Fruit fly (Drosophila melanogaster) whole organism, prepupa: ENCODE measurements around the gene CG14435.

Source experiments
- Blimp-1 ChIP-seq: fragments of 200-800 bp; sonication (Bioruptor generic); optimal IDR thresholded peaks from 3 replicates; lab custom pipeline; 2017; ENCODE audit warnings: missing biosample characterization, missing genetic modification characterization, mild to moderate bottlenecking, moderate library complexity, missing genetic modification reagents
- CG10631 ChIP-seq: fragments of 200-800 bp; sonication (Bioruptor generic); optimal IDR thresholded peaks from 2 replicates; lab custom pipeline; 2016; ENCODE audit warnings: missing biosample characterization, missing genetic modification characterization
- CG10669 ChIP-seq: fragments of 200-800 bp; sonication (Bioruptor generic); optimal IDR thresholded peaks from 3 replicates; lab custom pipeline; 2018; ENCODE audit warnings: missing biosample characterization, mild to moderate bottlenecking, missing genetic modification characterization, moderate library complexity
- CG11294 ChIP-seq: fragments of 200-800 bp; sonication (Bioruptor generic); IDR thresholded peaks from 2 replicates; pipeline ENCODE4 v1.3.6; 2022; ENCODE audit warnings: missing biosample characterization, missing genetic modification characterization
- CG11762 ChIP-seq: fragments of 200-800 bp; sonication (Bioruptor generic); optimal IDR thresholded peaks from 3 replicates; lab custom pipeline; 2016; ENCODE audit warnings: missing biosample characterization, missing genetic modification characterization; ENCODE audit not compliant: insufficient read depth
- CG11902 ChIP-seq: fragments of 200-800 bp; sonication (Bioruptor generic); optimal IDR thresholded peaks from 3 replicates; lab custom pipeline; 2016; ENCODE audit warnings: missing biosample characterization, missing genetic modification characterization
- CG15336 ChIP-seq: fragments of 200-800 bp; sonication (Bioruptor generic); IDR thresholded peaks from 2 replicates; pipeline ENCODE4 v1.3.6; 2022; ENCODE audit warnings: missing biosample characterization, missing genetic modification characterization
- CG1621 ChIP-seq: fragments of 200-800 bp; sonication (Bioruptor generic); optimal IDR thresholded peaks from 3 replicates; lab custom pipeline; 2018; ENCODE audit warnings: missing biosample characterization, mild to moderate bottlenecking, missing genetic modification characterization
- CG16779 ChIP-seq: fragments of 200-800 bp; sonication (Bioruptor generic); optimal IDR thresholded peaks from 3 replicates; lab custom pipeline; 2017; ENCODE audit warnings: missing biosample characterization, mild to moderate bottlenecking, missing genetic modification characterization
- CG3032 ChIP-seq: fragments of 200-800 bp; optimal IDR thresholded peaks from 2 replicates; lab custom pipeline; 2019; ENCODE audit warnings: missing biosample characterization, mild to moderate bottlenecking, missing genetic modification characterization, moderate library complexity
- CG31627 ChIP-seq: fragments of 200-800 bp; sonication (Bioruptor generic); optimal IDR thresholded peaks from 3 replicates; lab custom pipeline; 2016; ENCODE audit warnings: missing biosample characterization, missing genetic modification characterization
- CG32006 ChIP-seq: fragments of 200-800 bp; sonication (Bioruptor generic); optimal IDR thresholded peaks from 3 replicates; lab custom pipeline; 2017; ENCODE audit warnings: missing biosample characterization, mild to moderate bottlenecking, missing genetic modification characterization
- CG3919 ChIP-seq: fragments of 200-800 bp; sonication (Bioruptor generic); optimal IDR thresholded peaks from 3 replicates; lab custom pipeline; 2016; ENCODE audit warnings: missing biosample characterization, missing genetic modification characterization
- CG4318 ChIP-seq: fragments of 200-800 bp; sonication (Bioruptor generic); optimal IDR thresholded peaks from 3 replicates; lab custom pipeline; 2017; ENCODE audit warnings: missing biosample characterization, mild to moderate bottlenecking, missing genetic modification characterization
- CG6163 ChIP-seq: fragments of 200-800 bp; sonication (Bioruptor generic); IDR thresholded peaks from 3 replicates; pipeline ENCODE4 v1.3.6; 2022; ENCODE audit warnings: missing biosample characterization, missing genetic modification characterization
- CG6276 ChIP-seq: fragments of 200-800 bp; sonication (Bioruptor generic); optimal IDR thresholded peaks from 2 replicates; lab custom pipeline; 2017; ENCODE audit warnings: missing biosample characterization, mild to moderate bottlenecking, missing genetic modification characterization
- CG6808 ChIP-seq: fragments of 200-800 bp; sonication (Bioruptor generic); optimal IDR thresholded peaks from 3 replicates; lab custom pipeline; 2017; ENCODE audit warnings: missing biosample characterization, missing genetic modification characterization, mild to moderate bottlenecking, moderate library complexity, missing genetic modification reagents
- CG7368 ChIP-seq: fragments of 200-800 bp; sonication (Bioruptor generic); optimal IDR thresholded peaks from 3 replicates; lab custom pipeline; 2016; ENCODE audit warnings: missing biosample characterization, missing genetic modification characterization
- CG8119 ChIP-seq: fragments of 200-800 bp; sonication (Bioruptor generic); IDR thresholded peaks from 3 replicates; pipeline ENCODE4 v1.3.6; 2022; ENCODE audit warnings: missing biosample characterization, missing genetic modification characterization
- CG8632 ChIP-seq: fragments of 200-800 bp; sonication (Bioruptor generic); optimal IDR thresholded peaks from 3 replicates; lab custom pipeline; 2016; ENCODE audit warnings: missing biosample characterization, missing genetic modification characterization
- CG9139 ChIP-seq: fragments of 200-800 bp; sonication (Bioruptor generic); optimal IDR thresholded peaks from 3 replicates; lab custom pipeline; 2017; ENCODE audit warnings: missing biosample characterization, mild to moderate bottlenecking, missing genetic modification characterization
- Eip75B ChIP-seq: fragments of 200-800 bp; sonication (Bioruptor generic); optimal IDR thresholded peaks from 3 replicates; lab custom pipeline; 2016; ENCODE audit warnings: missing biosample characterization, missing genetic modification characterization
- Eip78C ChIP-seq: fragments of 200-800 bp; sonication (Bioruptor generic); peaks from one replicate; lab custom pipeline; 2016; ENCODE audit warnings: missing biosample characterization, missing genetic modification characterization
- Eip93F ChIP-seq: fragments of 200-800 bp; sonication (Bioruptor generic); optimal IDR thresholded peaks from 2 replicates; lab custom pipeline; 2016; ENCODE audit warnings: missing biosample characterization, mild to moderate bottlenecking, missing genetic modification characterization
- Ets21C ChIP-seq: fragments of 200-800 bp; sonication (Bioruptor generic); optimal IDR thresholded peaks from 3 replicates; lab custom pipeline; 2016; ENCODE audit warnings: missing biosample characterization, missing genetic modification characterization
- Ets96B ChIP-seq: fragments of 200-800 bp; optimal IDR thresholded peaks from 2 replicates; lab custom pipeline; 2019; ENCODE audit warnings: missing biosample characterization, mild to moderate bottlenecking, missing genetic modification characterization, moderate library complexity
- Gug ChIP-seq: fragments of 200-800 bp; sonication (Bioruptor generic); IDR thresholded peaks from 2 replicates; pipeline ENCODE4 v1.3.6; 2022; ENCODE audit warnings: missing biosample characterization, missing genetic modification characterization
- Hr38 ChIP-seq: sonication (Bioruptor generic); optimal IDR thresholded peaks from 2 replicates; lab custom pipeline; 2016; ENCODE audit warnings: missing biosample characterization, missing genetic modification characterization
- Hr39 ChIP-seq: fragments of 200-800 bp; sonication (Bioruptor generic); optimal IDR thresholded peaks from 2 replicates; lab custom pipeline; 2016; ENCODE audit warnings: missing biosample characterization, missing genetic modification characterization
- Hr4 ChIP-seq: fragments of 200-800 bp; sonication (Bioruptor generic); optimal IDR thresholded peaks from 3 replicates; lab custom pipeline; 2016; ENCODE audit warnings: missing biosample characterization, missing genetic modification characterization
- Lpt ChIP-seq: fragments of 200-800 bp; sonication (Bioruptor generic); optimal IDR thresholded peaks from 3 replicates; lab custom pipeline; 2016; ENCODE audit warnings: missing biosample characterization, missing genetic modification characterization
- Met ChIP-seq: fragments of 200-800 bp; sonication (Bioruptor generic); optimal IDR thresholded peaks from 3 replicates; lab custom pipeline; 2016; ENCODE audit warnings: missing biosample characterization, missing genetic modification characterization
- OdsH ChIP-seq: fragments of 200-800 bp; sonication (Bioruptor generic); optimal IDR thresholded peaks from 3 replicates; lab custom pipeline; 2016; ENCODE audit warnings: missing biosample characterization, missing genetic modification characterization
- Sox14 ChIP-seq: fragments of 200-800 bp; sonication (Bioruptor generic); optimal IDR thresholded peaks from 3 replicates; lab custom pipeline; 2016; ENCODE audit warnings: missing biosample characterization, missing genetic modification characterization
- Sox15 ChIP-seq: fragments of 200-800 bp; sonication (Bioruptor generic); optimal IDR thresholded peaks from 3 replicates; lab custom pipeline; 2016; ENCODE audit warnings: missing biosample characterization, missing genetic modification characterization
- achi ChIP-seq: fragments of 200-800 bp; sonication (Bioruptor generic); optimal IDR thresholded peaks from 3 replicates; lab custom pipeline; 2016; ENCODE audit warnings: missing biosample characterization, missing genetic modification characterization
- dac ChIP-seq: fragments of 200-800 bp; sonication (Bioruptor generic); optimal IDR thresholded peaks from 2 replicates; lab custom pipeline; 2017; ENCODE audit warnings: missing biosample characterization, mild to moderate bottlenecking, missing genetic modification characterization
- dsx ChIP-seq: fragments of 200-800 bp; optimal IDR thresholded peaks from 3 replicates; lab custom pipeline; 2019; ENCODE audit warnings: missing biosample characterization, mild to moderate bottlenecking, missing genetic modification characterization, moderate library complexity; ENCODE audit not compliant: poor library complexity, severe bottlenecking
- eg ChIP-seq: fragments of 200-800 bp; sonication (Bioruptor generic); IDR thresholded peaks from 3 replicates; pipeline ENCODE4 v1.3.6; 2022; ENCODE audit warnings: missing biosample characterization, missing genetic modification characterization
- esn ChIP-seq: fragments of 200-800 bp; sonication (Bioruptor generic); optimal IDR thresholded peaks from 2 replicates; lab custom pipeline; 2016; ENCODE audit warnings: missing biosample characterization, mild to moderate bottlenecking, missing genetic modification characterization, moderate library complexity
- fd59A ChIP-seq: fragments of 200-800 bp; sonication (Bioruptor generic); optimal IDR thresholded peaks from 2 replicates; lab custom pipeline; 2017; ENCODE audit warnings: missing biosample characterization, mild to moderate bottlenecking, missing genetic modification characterization, missing genetic modification reagents
- fd85E ChIP-seq: fragments of 200-800 bp; sonication (Bioruptor generic); optimal IDR thresholded peaks from 3 replicates; lab custom pipeline; 2016; ENCODE audit warnings: missing biosample characterization, missing genetic modification characterization
- fkh ChIP-seq: fragments of 200-800 bp; sonication (Bioruptor generic); optimal IDR thresholded peaks from 3 replicates; lab custom pipeline; 2017; ENCODE audit warnings: missing biosample characterization, mild to moderate bottlenecking, missing genetic modification characterization, moderate library complexity
- net ChIP-seq: fragments of 200-800 bp; sonication (Bioruptor generic); optimal IDR thresholded peaks from 3 replicates; lab custom pipeline; 2016; ENCODE audit warnings: missing biosample characterization, missing genetic modification characterization
- salr ChIP-seq, 2 experiments: fragments of 200-800 bp; sonication (Bioruptor generic); optimal IDR thresholded peaks; 3 replicates each; lab custom pipeline; 2016 to 2018; ENCODE audit warnings: missing biosample characterization in 2 of 2, missing genetic modification characterization in 2 of 2, mild to moderate bottlenecking in 1 of 2
- spab ChIP-seq: fragments of 200-800 bp; sonication (Bioruptor generic); optimal IDR thresholded peaks from 2 replicates; lab custom pipeline; 2017; ENCODE audit warnings: missing biosample characterization, mild to moderate bottlenecking, missing genetic modification characterization, missing genetic modification reagents
- vri ChIP-seq: fragments of 200-800 bp; sonication (Bioruptor generic); optimal IDR thresholded peaks from 3 replicates; lab custom pipeline; 2016; ENCODE audit warnings: missing biosample characterization, mild to moderate bottlenecking, missing genetic modification characterization

Gene CG14435

DNA sequence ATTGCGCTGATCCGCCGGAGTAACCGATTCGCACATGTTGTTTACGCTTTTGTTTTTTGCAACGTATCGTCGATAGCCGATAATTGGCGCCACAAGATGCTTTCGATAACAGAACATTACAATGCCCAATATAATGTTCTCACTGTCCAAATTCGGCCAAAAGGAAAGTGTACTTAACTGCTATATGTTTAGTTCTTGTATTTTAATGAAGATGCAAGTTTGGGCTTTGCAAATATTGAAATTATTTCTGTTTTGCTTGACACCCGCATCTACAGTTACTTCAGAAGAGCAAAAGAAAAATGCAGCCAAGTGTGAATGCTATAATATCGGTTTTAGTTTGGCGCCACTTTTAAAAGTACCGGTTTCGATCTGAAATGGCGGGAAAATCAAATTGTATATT lies 8.9 kb upstream of the CG14435 start (continued):
- TF ChIP-seq Hr39 (GFP tag; lab: Kevin White, UChicago): peak; percentile 94
- TF ChIP-seq CG11902 (GFP tag; lab: Kevin White, UChicago): peak; percentile 90
- peak; percentile 93 for TF ChIP-seq CG3919
- TF ChIP-seq Ets21C (GFP tag; lab: Kevin White, UChicago): peak; percentile 93
- TF ChIP-seq CG8119 (GFP tag; lab: Robert Waterston, UW): peak; percentile 87
- peak; percentile 83 for TF ChIP-seq Lpt
- peak; percentile 91 for TF ChIP-seq net (GFP tag; lab: Kevin White, UChicago)
- peak; percentile 77 for TF ChIP-seq CG9139 (GFP tag; lab: Kevin White, UChicago)

DNA sequence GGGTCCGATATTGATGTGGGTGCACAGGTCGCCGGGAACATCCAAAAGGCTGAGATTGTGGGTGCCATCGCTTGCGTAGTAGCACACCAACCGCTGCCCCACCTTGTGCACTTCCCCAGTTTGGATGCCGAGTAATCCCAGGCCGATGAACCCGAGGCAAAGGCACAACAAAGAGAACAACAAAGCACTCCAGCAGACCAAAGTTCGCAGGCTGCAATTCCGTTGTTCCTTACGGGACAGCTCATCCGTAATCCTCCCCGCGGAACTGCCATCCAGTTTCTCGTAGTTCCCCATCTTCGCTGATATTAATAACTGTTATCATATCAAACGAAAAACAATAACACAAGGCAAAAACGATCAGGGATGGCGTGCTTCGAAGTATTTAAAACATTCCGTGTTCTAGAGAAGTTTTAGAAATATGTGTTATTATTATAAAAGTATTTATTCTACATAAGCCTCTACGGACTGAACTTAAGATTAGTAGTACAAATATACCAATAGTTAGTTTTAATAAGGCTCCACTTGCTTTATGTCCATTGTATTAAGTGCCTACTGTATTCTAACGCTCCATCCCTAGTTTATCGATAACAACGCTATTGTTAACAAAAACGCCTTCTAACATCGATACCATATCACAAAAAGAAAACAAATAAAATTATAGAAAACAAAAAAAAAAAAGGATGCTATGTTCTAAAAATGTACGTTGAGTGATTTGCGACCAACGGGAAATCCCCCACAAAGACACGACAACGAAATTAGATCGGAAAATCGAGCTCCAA lies 5.6 kb upstream of the CG14435 start, which contains the start of the genes Cht11 and CG4558:
Gene Cht11, minus strand, starts transcription at position 340 of the 779 bp plus-strand sequence.
Gene CG4558, plus strand, starts transcription at position 593 of the 779 bp plus-strand sequence.
- TF ChIP-seq fd85E (GFP tag; lab: Kevin White, UChicago): peak; percentile 34
- peak; percentile 59 for TF ChIP-seq CG16779 (tag; lab: Kevin White, UChicago)
- TF ChIP-seq CG8119 (GFP tag; lab: Robert Waterston, UW): peak; percentile 82
- TF ChIP-seq Gug (GFP tag; lab: Robert Waterston, UW): peak; percentile 79
- peak; percentile 87 for TF ChIP-seq OdsH
- TF ChIP-seq Eip78C (GFP tag; lab: Kevin White, UChicago): peak; percentile 95
- peak; percentile 69 for TF ChIP-seq CG11294 (GFP tag; lab: Robert Waterston, UW)
- no peak for TF ChIP-seq Hr38 (GFP tag; lab: Kevin White, UChicago)
- TF ChIP-seq dsx: peak; percentile 78
- peak; percentile 85 for TF ChIP-seq Hr39 (GFP tag; lab: Kevin White, UChicago)
- TF ChIP-seq CG6163 (GFP tag; lab: Robert Waterston, UW): peak; percentile 86
- peak; percentile 83 for TF ChIP-seq Eip75B (GFP tag; lab: Kevin White, UChicago)
- TF ChIP-seq Met (GFP tag; lab: Kevin White, UChicago): peak; percentile 87
- peak; percentile 39 for TF ChIP-seq Blimp-1 (GFP tag; lab: Kevin White, UChicago)
- TF ChIP-seq achi (GFP tag; lab: Kevin White, UChicago): peak; percentile 83
- TF ChIP-seq CG9139 (GFP tag; lab: Kevin White, UChicago): peak; percentile 60
- TF ChIP-seq salr (GFP tag; optimal IDR thresholded peaks at IDR 0.05; lab: Kevin White, UChicago): peak; percentile 53 to 81
- TF ChIP-seq CG10631 (GFP tag; lab: Kevin White, UChicago): peak; percentile 87
- TF ChIP-seq CG4318 (GFP tag; lab: Kevin White, UChicago): peak; percentile 70
- peak; percentile 66 for TF ChIP-seq CG11902 (GFP tag; lab: Kevin White, UChicago)
- peak; percentile 83 for TF ChIP-seq CG3032
- peak; percentile 71 for TF ChIP-seq dac (GFP tag; lab: Kevin White, UChicago)
- TF ChIP-seq CG11762 (GFP tag; lab: Kevin White, UChicago): peak; percentile 67
- peak; percentile 66 for TF ChIP-seq CG8632 (GFP tag; lab: Kevin White, UChicago)
- TF ChIP-seq CG31627 (GFP tag; lab: Kevin White, UChicago): peak; percentile 88
- peak; percentile 90 for TF ChIP-seq eg (GFP tag; lab: Robert Waterston, UW)
- peak; percentile 74 for TF ChIP-seq Lpt
- peak; percentile 58 for TF ChIP-seq fd59A (GFP tag; lab: Kevin White, UChicago)
- peak; percentile 80 for TF ChIP-seq vri (GFP tag; lab: Kevin White, UChicago)
- peak; percentile 60 for TF ChIP-seq CG7368
- peak; percentile 83 for TF ChIP-seq CG32006 (GFP tag; lab: Kevin White, UChicago)
- peak; percentile 81 for TF ChIP-seq Hr4 (GFP tag; lab: Kevin White, UChicago)
- peak; percentile 74 for TF ChIP-seq fkh (GFP tag; lab: Kevin White, UChicago)
- TF ChIP-seq spab (GFP tag; lab: Kevin White, UChicago): peak; percentile 67
- TF ChIP-seq Eip93F (GFP tag; lab: Kevin White, UChicago): peak; percentile 57
- peak; percentile 79; the same call in 1 of the 2 replicates for TF ChIP-seq CG15336 (GFP tag; lab: Robert Waterston, UW)
- TF ChIP-seq CG1621 (tag; lab: Kevin White, UChicago): peak; percentile 51
- peak; percentile 83 for TF ChIP-seq Ets96B
- TF ChIP-seq CG10669 (GFP tag; lab: Kevin White, UChicago): peak; percentile 75
- peak; percentile 91 for TF ChIP-seq Sox14 (GFP tag; lab: Kevin White, UChicago)
- peak; percentile 76 for TF ChIP-seq CG6808 (GFP tag; lab: Kevin White, UChicago)
- peak; percentile 91 for TF ChIP-seq esn (GFP tag; lab: Kevin White, UChicago)
- TF ChIP-seq CG6276 (GFP tag; lab: Kevin White, UChicago): peak; percentile 88
- peak; percentile 74 for TF ChIP-seq Sox15 (GFP tag; lab: Kevin White, UChicago)
